Fruit fly (Drosophila melanogaster): ENCODE data around the gene mtd.

The mtd gene

DNA sequence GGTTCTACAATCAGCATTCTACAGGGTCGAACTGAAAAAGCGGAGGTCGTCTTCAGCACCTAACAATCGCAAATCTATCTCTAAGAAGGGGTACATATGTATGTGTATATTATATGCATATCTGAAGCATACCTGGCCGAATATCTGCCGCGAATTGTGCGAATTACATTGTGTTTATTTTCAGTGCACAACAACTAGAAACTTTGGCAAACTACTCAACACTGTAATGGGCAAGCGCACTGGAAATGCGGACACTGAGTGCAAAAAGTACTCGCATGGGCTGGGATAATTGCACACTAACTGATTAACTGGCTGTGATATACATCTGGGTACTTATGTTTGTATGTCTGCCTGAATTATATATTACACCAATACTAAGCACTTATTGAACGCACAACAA lies 79.4 kb downstream of the mtd start:
- no peak for TF ChIP-seq Sin3A (optimal IDR thresholded peaks at IDR 0.05)
- no peak for TF ChIP-seq psq (optimal IDR thresholded peaks at IDR 0.05)
- no peak for TF ChIP-seq h (optimal IDR thresholded peaks at IDR 0.05)
- no peak for TF ChIP-seq insv (optimal IDR thresholded peaks at IDR 0.05)
- no peak for TF ChIP-seq ttk (optimal IDR thresholded peaks at IDR 0.05)
- no peak for TF ChIP-seq Myc (optimal IDR thresholded peaks at IDR 0.05)

DNA sequence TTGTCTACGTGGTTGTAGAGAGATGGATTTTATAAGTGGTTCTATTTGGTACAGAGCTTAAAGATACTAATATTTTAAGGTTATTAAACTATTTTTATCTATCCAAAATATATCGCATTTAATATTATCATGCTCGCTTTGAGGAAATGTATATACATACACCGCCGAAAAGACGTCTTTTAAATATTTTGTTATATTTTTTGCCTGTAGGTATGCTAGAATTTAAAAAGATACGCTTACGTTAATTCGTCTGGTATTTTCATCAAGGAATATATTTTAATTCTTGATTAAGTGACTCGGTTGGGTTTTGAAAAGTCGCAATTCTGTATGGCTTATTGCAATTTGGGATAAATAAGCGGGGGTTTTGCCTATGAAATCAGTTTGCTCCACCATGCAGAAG lies 81.7 kb downstream of the mtd start:
- TF ChIP-seq Myc (optimal IDR thresholded peaks at IDR 0.05) = no peak
- TF ChIP-seq Sin3A (optimal IDR thresholded peaks at IDR 0.05) = no peak
- no peak for TF ChIP-seq insv (optimal IDR thresholded peaks at IDR 0.05)
- TF ChIP-seq h (optimal IDR thresholded peaks at IDR 0.05) = no peak
- no peak for TF ChIP-seq psq (optimal IDR thresholded peaks at IDR 0.05)
- no peak for TF ChIP-seq ttk (optimal IDR thresholded peaks at IDR 0.05)

DNA sequence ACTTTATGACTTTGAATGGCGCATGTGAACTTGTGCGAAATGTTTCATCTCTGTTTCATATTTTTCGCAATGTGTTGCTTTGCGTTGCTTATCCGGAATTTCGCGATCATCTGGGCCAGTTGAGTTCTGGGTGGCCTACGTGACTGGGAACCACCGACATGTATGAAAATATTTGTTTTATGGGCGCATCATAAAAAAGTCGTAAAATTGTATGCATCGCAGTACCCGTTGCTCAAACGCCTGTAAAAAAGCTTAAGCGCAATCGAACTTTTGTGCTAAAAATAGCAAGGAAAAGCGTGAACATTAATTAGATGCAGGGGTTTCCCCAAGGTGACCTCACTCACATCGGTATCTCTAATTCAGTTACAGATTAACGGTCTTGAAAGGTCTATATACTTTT lies 84.0 kb downstream of the mtd start:
- no peak for TF ChIP-seq h (optimal IDR thresholded peaks at IDR 0.05)
- TF ChIP-seq Myc (optimal IDR thresholded peaks at IDR 0.05) = no peak

DNA sequence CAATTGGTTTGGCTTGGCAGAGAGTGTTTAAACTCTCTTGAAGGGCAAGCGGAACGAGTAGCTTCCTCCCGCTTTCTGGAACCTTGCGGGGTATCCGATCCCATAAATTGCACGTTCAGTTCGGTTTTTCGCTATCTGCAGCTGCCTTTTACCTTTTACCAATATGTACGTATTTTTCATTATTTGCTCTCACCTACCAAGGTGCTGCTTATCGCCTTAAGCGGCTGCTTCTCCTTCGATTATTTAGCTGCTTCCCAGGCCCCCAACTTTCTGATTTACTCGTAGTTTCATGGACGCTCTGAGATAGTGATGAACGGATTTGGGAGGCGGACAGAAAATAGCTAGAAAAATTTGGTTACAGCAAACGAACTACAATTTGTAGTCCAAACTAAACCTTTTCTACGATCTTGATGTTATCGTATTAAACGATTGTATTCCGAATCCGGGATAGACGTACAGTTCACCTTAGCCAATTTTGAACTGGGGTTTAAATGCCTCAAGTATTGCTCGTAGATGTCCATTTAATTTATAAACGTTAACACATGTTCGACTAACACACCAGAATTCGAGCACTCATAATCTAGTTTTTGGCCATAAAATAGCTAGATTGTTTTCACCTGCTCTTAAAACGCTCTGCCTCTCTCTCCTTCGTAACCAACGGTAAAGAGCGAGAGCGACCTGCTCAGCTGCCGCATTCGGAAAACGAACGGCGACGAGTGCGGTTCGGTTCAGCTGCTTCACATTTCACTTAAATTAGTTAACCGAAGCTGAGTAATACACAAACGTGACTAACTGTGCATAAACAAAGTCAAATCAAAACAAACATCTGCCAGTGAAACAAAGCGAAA lies 85.8 kb downstream of the mtd start:
- TF ChIP-seq ttk (optimal IDR thresholded peaks at IDR 0.05) = no peak
- no peak for TF ChIP-seq Myc (optimal IDR thresholded peaks at IDR 0.05)
- TF ChIP-seq insv (optimal IDR thresholded peaks at IDR 0.05) = no peak
- TF ChIP-seq Sin3A (optimal IDR thresholded peaks at IDR 0.05) = no peak
- no peak for TF ChIP-seq psq (optimal IDR thresholded peaks at IDR 0.05)
- TF ChIP-seq h (optimal IDR thresholded peaks at IDR 0.05) = no peak

DNA sequence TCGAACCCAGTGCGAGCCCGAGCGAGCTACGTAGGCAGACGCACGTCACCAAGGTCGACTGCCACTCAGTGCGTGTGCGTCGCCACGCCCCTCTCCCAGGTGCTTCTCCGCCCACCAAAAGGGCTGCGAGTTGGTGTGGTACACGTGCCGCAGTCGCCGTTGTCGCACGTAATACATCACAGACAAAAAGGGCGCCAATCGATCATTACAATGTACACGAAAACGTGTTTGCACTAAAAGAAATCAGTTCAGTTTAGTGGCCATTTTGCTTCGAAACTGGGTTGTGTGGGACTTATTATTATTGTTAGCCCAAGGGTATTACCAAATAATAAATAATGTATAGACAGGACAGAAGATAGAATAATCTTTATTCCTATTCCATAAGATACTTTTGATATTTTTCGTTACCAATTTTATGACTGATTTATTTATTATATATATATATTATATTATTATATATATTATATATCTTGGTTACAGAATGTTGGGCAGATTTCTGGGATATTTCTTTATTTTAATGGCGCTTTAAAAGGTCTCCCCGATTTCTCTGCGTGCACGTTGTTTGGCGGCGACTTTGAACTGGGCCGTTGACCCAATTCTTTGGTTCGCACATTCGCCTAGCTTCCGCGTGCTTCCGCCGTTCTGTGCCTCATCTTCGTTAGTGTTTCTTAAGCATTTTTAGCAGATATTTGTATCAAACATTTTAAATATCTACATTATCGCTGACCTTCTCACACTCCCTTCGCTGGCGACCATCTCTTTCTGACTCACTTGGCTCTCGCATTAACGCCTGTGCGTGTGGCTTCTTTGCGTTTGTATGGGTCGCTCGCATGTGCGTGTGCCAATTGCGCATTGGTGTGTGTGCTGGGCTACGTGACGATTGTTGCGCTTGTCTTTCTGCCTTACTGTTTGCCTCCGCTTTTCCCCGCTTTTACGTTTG lies 86.7 kb downstream of the mtd start:
- no peak for TF ChIP-seq Myc (optimal IDR thresholded peaks at IDR 0.05)

DNA sequence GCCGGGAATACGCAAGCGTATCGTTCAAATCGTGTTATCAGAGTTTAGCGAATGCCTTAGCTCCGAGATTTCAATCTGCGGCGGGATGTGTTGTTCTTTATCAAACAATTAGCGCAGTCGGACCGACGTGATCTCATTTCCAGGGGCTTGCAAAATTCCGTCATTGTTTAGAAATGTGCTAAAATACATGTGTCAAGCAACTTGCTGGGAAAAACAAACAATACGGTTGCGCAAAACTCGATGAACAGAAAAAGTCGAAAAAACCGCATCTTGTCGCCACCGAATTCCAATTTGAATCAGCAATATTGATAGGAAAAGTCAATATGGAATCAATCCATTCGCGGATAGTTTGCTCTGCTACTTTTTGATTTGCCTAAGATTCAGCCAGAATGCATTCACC lies 87.7 kb downstream of the mtd start, which contains the start of gene Tim17a2:
TSS of gene Tim17a2 (minus strand) at position 101 of the 400 bp plus-strand sequence.
- TF ChIP-seq insv (optimal IDR thresholded peaks at IDR 0.05) (no peak), Sin3A (optimal IDR thresholded peaks at IDR 0.05) (no peak), h (optimal IDR thresholded peaks at IDR 0.05) (no peak), ttk (optimal IDR thresholded peaks at IDR 0.05) (no peak), psq (optimal IDR thresholded peaks at IDR 0.05) (no peak), Myc (optimal IDR thresholded peaks at IDR 0.05) (no peak)

DNA sequence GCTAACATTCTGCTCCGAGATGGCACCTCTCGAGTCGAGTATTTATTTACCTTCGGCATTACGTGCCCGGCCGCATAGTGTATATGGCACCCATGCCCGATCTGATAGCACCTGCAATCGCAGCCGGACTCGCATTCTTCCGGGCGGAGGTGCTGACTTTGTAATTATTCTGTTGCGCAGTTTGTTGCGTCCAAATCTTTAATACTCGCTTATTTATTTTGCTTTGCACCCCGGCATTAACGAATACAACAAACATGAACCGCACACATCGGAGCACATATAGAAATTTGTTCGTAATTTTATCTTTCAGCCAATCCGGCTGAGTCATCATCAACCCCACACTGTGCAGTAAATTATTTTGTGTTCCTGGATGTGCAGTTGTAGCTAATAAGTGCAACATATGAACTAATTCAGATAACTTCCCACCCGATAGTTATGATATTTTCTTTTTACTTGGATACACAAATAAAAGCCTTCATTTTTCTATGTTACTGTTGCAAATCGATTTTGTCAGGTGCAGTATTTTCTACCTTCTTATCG lies 88.2 kb downstream of the mtd start:
- TF ChIP-seq h (optimal IDR thresholded peaks at IDR 0.05) = no peak
- TF ChIP-seq psq (optimal IDR thresholded peaks at IDR 0.05) = no peak
- TF ChIP-seq ttk (optimal IDR thresholded peaks at IDR 0.05) = no peak
- TF ChIP-seq Myc (optimal IDR thresholded peaks at IDR 0.05) = no peak
- TF ChIP-seq Sin3A (optimal IDR thresholded peaks at IDR 0.05) = no peak
- TF ChIP-seq insv (optimal IDR thresholded peaks at IDR 0.05) = no peak

DNA sequence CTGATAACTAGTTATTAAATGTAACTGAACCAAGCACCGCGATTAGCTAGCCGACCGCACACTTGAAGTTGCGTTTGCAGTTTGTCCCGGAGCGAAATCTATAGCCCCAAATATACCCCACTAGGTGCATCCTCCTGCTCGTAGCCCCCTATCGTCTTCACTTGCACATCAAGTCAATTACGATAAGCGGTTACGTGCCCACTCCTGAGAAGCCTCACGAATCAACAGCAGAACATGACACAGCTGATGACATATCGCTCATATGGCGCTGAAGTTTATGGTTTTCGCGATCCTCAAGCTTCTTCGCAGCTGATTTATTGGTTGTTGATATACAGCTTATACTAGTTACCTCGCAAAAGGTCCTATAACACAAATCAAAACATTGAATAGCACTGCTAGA lies 89.0 kb downstream of the mtd start:
- TF ChIP-seq psq (optimal IDR thresholded peaks at IDR 0.05) (no peak), insv (optimal IDR thresholded peaks at IDR 0.05) (no peak), Sin3A (optimal IDR thresholded peaks at IDR 0.05) (no peak), Myc (optimal IDR thresholded peaks at IDR 0.05) (no peak), h (optimal IDR thresholded peaks at IDR 0.05) (no peak), ttk (optimal IDR thresholded peaks at IDR 0.05) (no peak)

DNA sequence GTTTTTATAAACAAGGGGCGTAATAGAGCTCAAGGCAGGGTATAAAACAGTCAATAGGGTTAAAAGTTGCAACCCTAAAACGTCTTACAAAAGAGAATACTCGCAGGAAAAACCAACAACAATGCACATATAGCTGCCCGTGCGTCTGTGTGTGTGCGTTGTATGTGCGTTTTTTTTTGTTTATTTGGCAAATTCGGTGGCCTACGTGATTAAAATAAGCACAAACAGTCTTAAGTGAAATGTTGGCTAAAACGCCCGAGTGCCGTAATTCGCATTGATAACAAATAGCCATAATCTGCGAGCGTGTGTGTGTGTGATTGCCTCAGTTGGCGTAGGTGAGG lies 93.1 kb downstream of the mtd start:
- TF ChIP-seq psq (optimal IDR thresholded peaks at IDR 0.05) (no peak), Sin3A (optimal IDR thresholded peaks at IDR 0.05) (no peak), Myc (optimal IDR thresholded peaks at IDR 0.05) (no peak), h (optimal IDR thresholded peaks at IDR 0.05) (no peak), ttk (optimal IDR thresholded peaks at IDR 0.05) (no peak), insv (optimal IDR thresholded peaks at IDR 0.05) (no peak)

DNA sequence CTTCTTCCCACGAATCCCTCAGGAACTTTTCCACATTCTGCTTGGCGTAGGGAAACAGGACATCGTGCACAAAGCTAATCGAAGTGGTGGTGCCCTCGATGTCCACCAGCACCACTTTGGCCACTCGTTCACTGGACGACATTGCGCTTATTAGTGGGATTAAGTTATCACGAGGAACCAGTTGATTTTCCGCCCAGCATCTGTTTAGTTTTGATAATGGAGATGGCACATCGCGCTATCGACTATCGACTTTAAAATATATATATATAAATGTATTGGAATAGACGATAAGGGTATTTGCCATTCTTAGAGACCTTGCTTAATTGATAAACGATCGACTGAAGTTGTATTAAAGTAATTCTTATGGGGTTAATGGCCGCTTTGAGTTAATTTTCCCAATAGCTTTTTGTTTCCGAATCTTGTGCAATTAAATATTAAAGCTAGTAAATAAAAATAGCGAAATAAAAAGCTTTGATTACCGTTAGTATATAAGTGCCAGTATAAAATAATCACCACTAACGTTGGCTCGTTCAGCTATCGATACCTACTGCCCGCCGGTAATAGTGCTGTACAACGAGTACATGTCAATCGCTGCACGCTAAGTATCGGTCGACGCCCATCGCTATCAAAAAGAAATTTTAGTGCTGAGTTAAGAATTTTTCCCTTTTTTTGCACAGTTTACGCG lies 93.6 kb downstream of the mtd start, which contains the start of the genes Enoph and Hph:
TSS of gene Enoph (minus strand) at position 220 of the 685 bp plus-strand sequence.
TSS of gene Hph (plus strand) at position 576 of the 685 bp plus-strand sequence.
- TF ChIP-seq Sin3A (optimal IDR thresholded peaks at IDR 0.05) (no peak), ttk (optimal IDR thresholded peaks at IDR 0.05) (no peak), h (optimal IDR thresholded peaks at IDR 0.05) (no peak), insv (optimal IDR thresholded peaks at IDR 0.05) (no peak), Myc (optimal IDR thresholded peaks at IDR 0.05) (no peak), psq (optimal IDR thresholded peaks at IDR 0.05) (no peak)

DNA sequence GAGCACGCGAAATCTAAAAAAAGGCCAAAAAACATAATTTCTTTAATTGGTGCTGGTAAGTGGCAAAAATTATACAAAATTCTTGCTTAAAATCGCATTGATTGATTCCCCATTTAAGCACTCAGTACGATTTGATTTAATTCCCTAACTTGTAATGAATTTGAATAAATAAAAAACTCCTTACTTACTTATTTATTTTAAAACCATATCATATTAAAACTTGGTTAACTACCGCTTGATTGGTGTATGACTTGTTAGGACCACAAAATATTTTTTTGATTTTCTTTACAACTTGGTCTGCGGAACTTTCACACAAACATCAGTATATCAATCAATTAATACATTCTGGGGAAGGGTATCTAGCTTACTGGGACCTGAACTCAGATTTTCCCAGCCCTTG lies 97.4 kb downstream of the mtd start, which contains the start of gene CG1113:
TSS of gene CG1113 (plus strand) at position 301 of the 400 bp plus-strand sequence.
- TF ChIP-seq Myc (optimal IDR thresholded peaks at IDR 0.05) (no peak), Sin3A (optimal IDR thresholded peaks at IDR 0.05) (no peak), insv (optimal IDR thresholded peaks at IDR 0.05) (no peak), h (optimal IDR thresholded peaks at IDR 0.05) (no peak), psq (optimal IDR thresholded peaks at IDR 0.05) (no peak), ttk (optimal IDR thresholded peaks at IDR 0.05) (no peak)

Data from Kc167 (cell line).